Fruit fly (Drosophila melanogaster): ENCODE measurements around the gene Muc30E.

dm6 chr2L:9906641-9907040 lies 3.7 kb upstream of the Muc30E start:
- no peak for TF ChIP-seq pan (optimal IDR thresholded peaks at IDR 0.05)
- TF ChIP-seq EcR (GFP tag; optimal IDR thresholded peaks at IDR 0.05), result no peak

Measured in whole organism.